Fruit fly (Drosophila melanogaster) whole organism, larva: ENCODE measurements around the gene CG42713.

ENCODE experiments used
- noc ChIP-seq: fragments of 200-800 bp; sonication (Bioruptor generic); optimal IDR thresholded peaks from 3 replicates; lab custom pipeline; 2019; ENCODE audit warnings: missing biosample characterization, mild to moderate bottlenecking, missing genetic modification characterization, moderate library complexity

The CG42713 gene

dm6 chr2L:8920294-8920693 lies 29.1 kb downstream of the CG42713 start:
- TF ChIP-seq noc (tag; lab: Kevin White, UChicago) = no peak

- TF ChIP-seq noc (tag; lab: Kevin White, UChicago) = no peak
Measured at dm6 chr2L:8921934-8922333, 30.7 kb downstream of the CG42713 start.

dm6 chr2L:8923405-8923804 lies 32.2 kb downstream of the CG42713 start:
- no peak for TF ChIP-seq noc (tag; lab: Kevin White, UChicago)

- TF ChIP-seq noc (tag; lab: Kevin White, UChicago) = no peak
Measured at dm6 chr2L:8931176-8931575, 39.9 kb downstream of the CG42713 start.

- no peak for TF ChIP-seq noc (tag; lab: Kevin White, UChicago)
Measured at dm6 chr2L:8933710-8934242, 42.5 kb downstream of the CG42713 start, which contains the start of gene Tsp29Fa. Gene Tsp29Fa, plus strand, starts transcription at chr2L:8933962.

- TF ChIP-seq noc (tag; lab: Kevin White, UChicago) = peak; percentile 93
Measured at dm6 chr2L:8937003-8937402, 45.8 kb downstream of the CG42713 start, which contains the start of gene Tsp29Fb. Gene Tsp29Fb, plus strand, starts transcription at chr2L:8937390.

dm6 chr2L:8937837-8938413 lies 46.7 kb downstream of the CG42713 start:
- no peak for TF ChIP-seq noc (tag; lab: Kevin White, UChicago)

dm6 chr2L:8940680-8941079 lies 49.4 kb downstream of the CG42713 start:
- peak; percentile 8 for TF ChIP-seq noc (tag; lab: Kevin White, UChicago)
